Worm (Caenorhabditis elegans) whole organism, L1 larva: Measurements from ENCODE around the gene ymel-1.
A peak's percentile ranks its signal among the peaks of the same experiment; 100 is the strongest.

ENCODE experiments used
- C04F5.9 ChIP-seq: sonication (generic microtip); optimal IDR thresholded peaks from 2 replicates; lab custom pipeline; 2016; ENCODE audit warnings: missing genetic modification characterization, missing compliant biosample characterization
- C16A3.4 ChIP-seq: fragments of 150-350 bp; optimal IDR thresholded peaks from 2 replicates; lab custom pipeline; 2014; ENCODE audit warnings: missing biosample characterization, missing genetic modification characterization
- F16B12.6 ChIP-seq: fragments of 150-350 bp; optimal IDR thresholded peaks from 2 replicates; lab custom pipeline; 2014; ENCODE audit warnings: missing biosample characterization, missing genetic modification characterization
- aha-1 ChIP-seq: fragments of 150-350 bp; optimal IDR thresholded peaks from 2 replicates; lab custom pipeline; 2014; ENCODE audit warnings: missing biosample characterization, missing genetic modification characterization
- aly-2 ChIP-seq: fragments of 150-350 bp; optimal IDR thresholded peaks from 2 replicates; lab custom pipeline; 2014; ENCODE audit warnings: missing biosample characterization, missing genetic modification characterization
- blmp-1 ChIP-seq: fragments of 150-350 bp; optimal IDR thresholded peaks from 2 replicates; lab custom pipeline; 2014; ENCODE audit warnings: missing biosample characterization, missing genetic modification characterization
- ceh-8 ChIP-seq: fragments of 200-800 bp; sonication (Bioruptor generic); optimal IDR thresholded peaks from 2 replicates; lab custom pipeline; 2018; ENCODE audit warnings: mild to moderate bottlenecking, missing genetic modification characterization, moderate library complexity, missing compliant biosample characterization
- ceh-82 ChIP-seq, 3 experiments: fragments of 150-350 bp in 1 of 3; sonication (generic microtip) in 2 of 3; optimal IDR thresholded peaks; 2 replicates each; lab custom pipeline; 2014 to 2017; ENCODE audit warnings: missing biosample characterization in 3 of 3, missing genetic modification characterization in 3 of 3
- ceh-88 ChIP-seq: fragments of 200-800 bp; sonication (Bioruptor generic); IDR thresholded peaks from 2 replicates; pipeline ENCODE4 v1.3.6; 2022; ENCODE audit warnings: missing genetic modification characterization, missing compliant biosample characterization
- ces-1 ChIP-seq: fragments of 150-350 bp; optimal IDR thresholded peaks from 2 replicates; lab custom pipeline; 2014; ENCODE audit warnings: missing biosample characterization, missing genetic modification reagents, missing genetic modification characterization
- dpl-1 ChIP-seq, 3 experiments: fragments of 150-350 bp in 2 of 3; sonication (generic microtip) in 1 of 3; optimal IDR thresholded peaks; 2 replicates each; lab custom pipeline; 2014 to 2017; ENCODE audit warnings: missing biosample characterization in 3 of 3, missing genetic modification characterization in 3 of 3, missing genetic modification reagents in 3 of 3
- dsc-1 ChIP-seq: sonication (generic microtip); optimal IDR thresholded peaks from 2 replicates; lab custom pipeline; 2016; ENCODE audit warnings: mild to moderate bottlenecking, missing genetic modification characterization, missing compliant biosample characterization
- efl-1 ChIP-seq, 4 experiments: fragments of 150-350 bp; optimal IDR thresholded peaks in 3 of 4; peaks in 1 of 4; 1 replicate in 1 of 4; 2 replicates in 3 of 4; lab custom pipeline; 2014; ENCODE audit warnings: missing biosample characterization in 2 of 4, missing genetic modification characterization in 2 of 4, missing genetic modification reagents in 2 of 4
- egl-13 ChIP-seq: sonication (generic microtip); optimal IDR thresholded peaks from 2 replicates; lab custom pipeline; 2016; ENCODE audit warnings: missing genotype, missing genetic modification reagents, missing genetic modification characterization, missing compliant biosample characterization
- fkh-10 ChIP-seq: sonication (generic microtip); optimal IDR thresholded peaks from 2 replicates; lab custom pipeline; 2017; ENCODE audit warnings: missing biosample characterization, missing genetic modification reagents, missing genetic modification characterization
- fkh-8 ChIP-seq: sonication (generic microtip); optimal IDR thresholded peaks from 2 replicates; lab custom pipeline; 2016; ENCODE audit warnings: mild to moderate bottlenecking, missing genetic modification characterization, missing compliant biosample characterization
- irx-1 ChIP-seq: sonication (generic microtip); optimal IDR thresholded peaks from 2 replicates; lab custom pipeline; 2016; ENCODE audit warnings: missing genetic modification characterization, missing compliant biosample characterization
- isw-1 ChIP-seq: fragments of 200-800 bp; sonication (Bioruptor generic); IDR thresholded peaks from 2 replicates; pipeline ENCODE4 v1.3.6; 2022; ENCODE audit warnings: missing genetic modification characterization, missing compliant biosample characterization
- lin-13 ChIP-seq: fragments of 150-350 bp; optimal IDR thresholded peaks from 2 replicates; lab custom pipeline; 2014; ENCODE audit warnings: missing biosample characterization, missing genetic modification reagents, missing genetic modification characterization
- lin-14 ChIP-seq: fragments of 200-800 bp; sonication (Bioruptor generic); optimal IDR thresholded peaks from 2 replicates; lab custom pipeline; 2018; ENCODE audit warnings: mild to moderate bottlenecking, missing genetic modification characterization, moderate library complexity, missing compliant biosample characterization
- lin-15B ChIP-seq: fragments of 150-350 bp; sonication (generic microtip); optimal IDR thresholded peaks from 3 replicates; lab custom pipeline; 2014; ENCODE audit warnings: missing biosample characterization, missing genetic modification characterization
- lin-35 ChIP-seq, 2 experiments: fragments of 150-350 bp; optimal IDR thresholded peaks; 2 replicates each; lab custom pipeline; 2014; ENCODE audit warnings: missing biosample characterization in 2 of 2, missing genetic modification characterization in 2 of 2, missing genetic modification reagents in 2 of 2
- lir-3 ChIP-seq: sonication (generic microtip); optimal IDR thresholded peaks from 2 replicates; lab custom pipeline; 2016; ENCODE audit warnings: mild to moderate bottlenecking, missing genetic modification characterization, moderate library complexity, missing compliant biosample characterization; ENCODE audit not compliant: poor library complexity
- lsy-2 ChIP-seq, 2 experiments: fragments of 150-350 bp; optimal IDR thresholded peaks; 2 replicates each; lab custom pipeline; 2014; ENCODE audit warnings: missing biosample characterization in 2 of 2, missing genetic modification characterization in 2 of 2
- mab-9 ChIP-seq: fragments of 200-800 bp; sonication (Bioruptor generic); IDR thresholded peaks from 2 replicates; pipeline ENCODE4 v1.3.6; 2022; ENCODE audit warnings: missing genetic modification reagents, missing genetic modification characterization, missing compliant biosample characterization
- mep-1 ChIP-seq: fragments of 150-350 bp; optimal IDR thresholded peaks from 2 replicates; lab custom pipeline; 2014; ENCODE audit warnings: missing biosample characterization, missing genetic modification characterization
- nhr-19 ChIP-seq: fragments of 200-800 bp; sonication (Bioruptor generic); conservative IDR thresholded peaks from 2 replicates; pipeline ENCODE4 v1.3.6; 2022; ENCODE audit warnings: missing genetic modification characterization, missing compliant biosample characterization
- nhr-20 ChIP-seq: sonication (generic microtip); optimal IDR thresholded peaks from 2 replicates; lab custom pipeline; 2016; ENCODE audit warnings: mild to moderate bottlenecking, missing genetic modification characterization, missing compliant biosample characterization
- nhr-47 ChIP-seq: sonication (generic microtip); optimal IDR thresholded peaks from 2 replicates; lab custom pipeline; 2016; ENCODE audit warnings: mild to moderate bottlenecking, missing genetic modification characterization, moderate library complexity, missing compliant biosample characterization
- nhr-71 ChIP-seq: sonication (generic microtip); optimal IDR thresholded peaks from 2 replicates; lab custom pipeline; 2016; ENCODE audit warnings: mild to moderate bottlenecking, missing genetic modification characterization, moderate library complexity, missing compliant biosample characterization
- nhr-77 ChIP-seq: fragments of 150-350 bp; optimal IDR thresholded peaks from 2 replicates; lab custom pipeline; 2014; ENCODE audit warnings: missing biosample characterization, missing genetic modification characterization
- nhr-85 ChIP-seq: sonication (generic microtip); peaks from one replicate; lab custom pipeline; 2016; ENCODE audit warnings: missing genetic modification characterization, inconsistent platforms, missing compliant biosample characterization
- nhr-90 ChIP-seq: sonication (generic microtip); optimal IDR thresholded peaks from 2 replicates; lab custom pipeline; 2016; ENCODE audit warnings: mild to moderate bottlenecking, missing genetic modification characterization, missing compliant biosample characterization; ENCODE audit not compliant: poor library complexity
- rnt-1 ChIP-seq: sonication (generic microtip); optimal IDR thresholded peaks from 2 replicates; lab custom pipeline; 2016; ENCODE audit warnings: mild to moderate bottlenecking, missing genetic modification characterization, moderate library complexity, missing compliant biosample characterization
- snpc-4 ChIP-seq: fragments of 150-350 bp; optimal IDR thresholded peaks from 2 replicates; lab custom pipeline; 2014; ENCODE audit warnings: missing biosample characterization, missing genetic modification characterization
- snu-23 ChIP-seq: sonication (generic microtip); optimal IDR thresholded peaks from 2 replicates; lab custom pipeline; 2016; ENCODE audit warnings: missing genetic modification characterization, missing compliant biosample characterization
- swsn-7 ChIP-seq: sonication (generic microtip); optimal IDR thresholded peaks from 2 replicates; lab custom pipeline; 2016; ENCODE audit warnings: missing genetic modification characterization, missing compliant biosample characterization
- tbx-2 ChIP-seq: sonication (generic microtip); optimal IDR thresholded peaks from 2 replicates; lab custom pipeline; 2016; ENCODE audit warnings: missing genetic modification characterization, missing compliant biosample characterization
- unc-130 ChIP-seq: fragments of 150-350 bp; optimal IDR thresholded peaks from 2 replicates; lab custom pipeline; 2017; ENCODE audit warnings: missing biosample characterization, missing genetic modification characterization, inconsistent platforms
- unc-86 ChIP-seq: sonication (generic microtip); optimal IDR thresholded peaks from 2 replicates; lab custom pipeline; 2016; ENCODE audit warnings: missing genetic modification characterization, missing compliant biosample characterization
- unc-98 ChIP-seq: fragments of 200-800 bp; sonication (Bioruptor generic); IDR thresholded peaks from 2 replicates; pipeline ENCODE4 v1.3.6; 2022; ENCODE audit warnings: missing genetic modification characterization, missing compliant biosample characterization
- vab-15 ChIP-seq: sonication (generic microtip); optimal IDR thresholded peaks from 2 replicates; lab custom pipeline; 2017; ENCODE audit warnings: missing genotype, mild to moderate bottlenecking, missing genetic modification characterization, missing compliant biosample characterization
- xbp-1 ChIP-seq: sonication (generic microtip); optimal IDR thresholded peaks from 2 replicates; lab custom pipeline; 2016; ENCODE audit warnings: missing genetic modification characterization, missing compliant biosample characterization
- ztf-11 ChIP-seq, 2 experiments: sonication (generic microtip); optimal IDR thresholded peaks; 2 replicates each; lab custom pipeline; 2016 to 2017; ENCODE audit warnings: missing genetic modification characterization in 2 of 2, missing biosample characterization in 1 of 2, missing compliant biosample characterization in 1 of 2

Gene ymel-1

DNA sequence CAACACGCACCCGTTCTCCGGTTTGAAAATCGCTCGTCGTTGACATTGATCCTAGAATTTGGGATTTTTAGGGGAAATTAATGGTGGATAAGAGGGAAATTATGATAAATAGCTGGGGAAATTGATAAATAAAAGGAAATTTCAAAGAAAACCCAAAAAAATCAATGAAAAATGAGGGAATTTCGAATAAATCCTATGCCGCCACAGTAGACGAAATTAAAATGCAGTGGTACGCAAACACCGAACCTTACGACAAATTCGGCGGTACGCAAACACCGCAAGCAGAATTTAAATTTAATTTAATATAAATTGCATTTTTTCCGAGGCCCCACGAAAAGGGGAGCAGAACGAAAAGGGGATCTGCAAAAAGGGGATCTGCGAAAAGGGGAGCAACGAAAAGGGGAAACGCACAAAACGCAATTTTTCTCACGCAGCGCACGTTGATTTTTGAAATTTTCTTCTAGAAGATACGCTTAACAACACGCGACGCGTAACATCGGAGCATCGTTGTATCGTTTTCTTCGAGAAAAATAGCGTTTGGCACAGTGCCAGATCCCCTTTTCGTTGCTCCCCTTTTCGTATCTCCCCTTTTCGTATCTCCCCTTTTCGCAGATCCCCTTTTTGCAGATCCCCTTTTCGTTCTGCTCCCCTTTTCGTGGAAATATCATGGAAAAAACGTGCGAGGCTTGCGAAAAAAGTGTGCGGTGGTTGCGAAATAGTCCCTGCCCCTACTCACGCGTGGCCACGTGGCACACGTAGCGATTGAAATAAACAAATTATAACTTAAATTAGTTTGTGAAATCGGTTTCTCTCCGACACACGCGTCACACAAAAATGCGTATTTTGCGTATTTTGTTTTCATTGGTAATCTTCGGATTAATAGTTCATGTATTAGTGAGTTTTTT is 20.3 kb downstream of the ymel-1 start, which contains the start of the genes smrd-1 and enu-3.1:
Gene smrd-1, minus strand, starts transcription at position 51 of the 905 bp plus-strand sequence.
Gene enu-3.1, plus strand, starts transcription at position 339 of the 905 bp plus-strand sequence.
- TF ChIP-seq efl-1 (optimal IDR thresholded peaks at IDR 0.05; lab: Kevin White, UChicago) (peak; percentile 53 to 71), efl-1 (GFP tag; optimal IDR thresholded peaks at IDR 0.05 in 1 of 2; lab: Kevin White, UChicago) (peak; percentile 73 to 96), swsn-7 (tag; lab: Kevin White, UChicago) (peak; percentile 70), blmp-1 (peak; percentile 26), snpc-4 (tag; lab: Kevin White, UChicago) (peak; percentile 13), irx-1 (peak; percentile 23), tbx-2 (tag; lab: Kevin White, UChicago) (peak; percentile 78), ces-1 (GFP tag; lab: Kevin White, UChicago) (peak; percentile 92), snu-23 (GFP tag; lab: Kevin White, UChicago) (peak; percentile 66), unc-86 (peak; percentile 62), nhr-85 (tag; lab: Kevin White, UChicago) (peak; percentile 64), nhr-77 (tag; lab: Kevin White, UChicago) (peak; percentile 29), lin-15B (tag; lab: Kevin White, UChicago) (peak; percentile 72), nhr-90 (tag; lab: Kevin White, UChicago) (peak; percentile 63), lin-13 (GFP tag; lab: Kevin White, UChicago) (peak; percentile 58), dpl-1 (GFP tag; optimal IDR thresholded peaks at IDR 0.05; lab: Kevin White, UChicago) (peak; percentile 37 to 75 (median 66)), unc-98 (GFP tag; lab: Robert Waterston, UW) (peak; percentile 63), nhr-47 (peak; percentile 84), ceh-88 (GFP tag; lab: Robert Waterston, UW) (peak; percentile 72), ceh-8 (GFP tag; lab: Kevin White, UChicago) (peak; percentile 93), nhr-71 (tag; lab: Kevin White, UChicago) (peak; percentile 82), ztf-11 (tag; optimal IDR thresholded peaks at IDR 0.05; lab: Kevin White, UChicago) (peak in 1 of 2 experiments; percentile 65), egl-13 (tag; lab: Kevin White, UChicago) (peak; percentile 63), C04F5.9 (peak; percentile 9), fkh-10 (GFP tag; lab: Kevin White, UChicago) (peak; percentile 82), lin-35 (GFP tag; optimal IDR thresholded peaks at IDR 0.05; lab: Kevin White, UChicago) (peak; percentile 69 to 73), lsy-2 (tag; optimal IDR thresholded peaks at IDR 0.05; lab: Kevin White, UChicago) (peak; percentile 72 to 77), mep-1 (tag; lab: Kevin White, UChicago) (peak; percentile 42), isw-1 (GFP tag; lab: Robert Waterston, UW) (peak; percentile 73), nhr-19 (peak; percentile 78), aha-1 (tag; lab: Kevin White, UChicago) (peak; percentile 25), ceh-82 (tag; optimal IDR thresholded peaks at IDR 0.05; lab: Kevin White, UChicago) (peak; percentile 41 to 65 (median 41)), lin-14 (GFP tag; lab: Kevin White, UChicago) (peak; percentile 78), F16B12.6 (tag; lab: Kevin White, UChicago) (peak; percentile 88), mab-9 (peak; percentile 63), C16A3.4 (tag; lab: Kevin White, UChicago) (peak; percentile 13), lir-3 (tag; lab: Kevin White, UChicago) (peak; percentile 57), rnt-1 (tag; lab: Kevin White, UChicago) (peak; percentile 59), fkh-8 (tag; lab: Kevin White, UChicago) (peak; percentile 80), xbp-1 (tag; lab: Kevin White, UChicago) (peak; percentile 61), dsc-1 (peak; percentile 74), unc-130 (tag; lab: Kevin White, UChicago) (peak; percentile 20), nhr-20 (peak; percentile 66), aly-2 (tag; lab: Kevin White, UChicago) (peak; percentile 28), vab-15 (peak; percentile 44)
